Fruit fly (Drosophila melanogaster) whole organism, embryonic: ENCODE results near the gene SIDL.
A peak's percentile ranks its signal among the peaks of the same experiment; 100 is the strongest.

Experiments used
- BEAF-32 ChIP-seq: fragments of 200-800 bp; sonication (Bioruptor generic); optimal IDR thresholded peaks from 3 replicates; lab custom pipeline; 2017; ENCODE audit warnings: missing biosample characterization, missing genetic modification characterization, mild to moderate bottlenecking, moderate library complexity, missing genetic modification reagents
- BtbVII ChIP-seq: fragments of 200-800 bp; sonication (Bioruptor generic); optimal IDR thresholded peaks from 3 replicates; lab custom pipeline; 2017; ENCODE audit warnings: missing biosample characterization, mild to moderate bottlenecking, missing genetic modification characterization
- CG10209 ChIP-seq: fragments of 200-800 bp; sonication (Bioruptor generic); optimal IDR thresholded peaks from 3 replicates; lab custom pipeline; 2017; ENCODE audit warnings: missing biosample characterization, mild to moderate bottlenecking, missing genetic modification characterization, missing genetic modification reagents
- CG10366 ChIP-seq: fragments of 200-800 bp; sonication (Bioruptor generic); IDR thresholded peaks from 2 replicates; pipeline ENCODE4 v1.3.6; 2022; ENCODE audit warnings: missing biosample characterization, missing genetic modification characterization
- CG10565 ChIP-seq: fragments of 200-800 bp; sonication (Bioruptor generic); optimal IDR thresholded peaks from 3 replicates; lab custom pipeline; 2016; ENCODE audit warnings: missing biosample characterization, mild to moderate bottlenecking, missing genetic modification characterization
- CG1233 ChIP-seq: fragments of 200-800 bp; sonication (Bioruptor generic); optimal IDR thresholded peaks from 4 replicates; lab custom pipeline; 2018; ENCODE audit warnings: missing biosample characterization, mild to moderate bottlenecking, missing genetic modification characterization
- CG12391 ChIP-seq: fragments of 200-800 bp; sonication (Bioruptor generic); optimal IDR thresholded peaks from 3 replicates; lab custom pipeline; 2018; ENCODE audit warnings: missing biosample characterization, mild to moderate bottlenecking, missing genetic modification characterization, moderate library complexity
- CG12942 ChIP-seq: fragments of 200-800 bp; sonication (Bioruptor generic); optimal IDR thresholded peaks from 3 replicates; lab custom pipeline; 2016; ENCODE audit warnings: missing biosample characterization, missing genetic modification characterization
- CG17359 ChIP-seq: fragments of 200-800 bp; sonication (Bioruptor generic); optimal IDR thresholded peaks from 3 replicates; lab custom pipeline; 2018; ENCODE audit warnings: missing biosample characterization, mild to moderate bottlenecking, missing genetic modification characterization, moderate library complexity
- CG2202 ChIP-seq: fragments of 200-800 bp; sonication (Bioruptor generic); optimal IDR thresholded peaks from 2 replicates; lab custom pipeline; 2018; ENCODE audit warnings: missing biosample characterization, mild to moderate bottlenecking, missing genetic modification characterization
- CG2678 ChIP-seq: fragments of 200-800 bp; sonication (Bioruptor generic); optimal IDR thresholded peaks from 3 replicates; lab custom pipeline; 2019; ENCODE audit warnings: missing biosample characterization, mild to moderate bottlenecking, missing genetic modification characterization, moderate library complexity
- CG31441 ChIP-seq: fragments of 200-800 bp; sonication (Bioruptor generic); IDR thresholded peaks from 2 replicates; pipeline ENCODE4 v1.3.6; 2022; ENCODE audit warnings: missing biosample characterization, missing genetic modification characterization
- CG32767 ChIP-seq: fragments of 200-800 bp; sonication (Bioruptor generic); IDR thresholded peaks from 2 replicates; pipeline ENCODE4 v1.3.6; 2022; ENCODE audit warnings: missing biosample characterization, missing genetic modification characterization
- CG4328 ChIP-seq: fragments of 200-800 bp; sonication (Bioruptor generic); optimal IDR thresholded peaks from 3 replicates; lab custom pipeline; 2017; ENCODE audit warnings: missing biosample characterization, missing genetic modification reagents, missing genetic modification characterization
- CG4360 ChIP-seq: fragments of 200-800 bp; sonication (Bioruptor generic); IDR thresholded peaks from 2 replicates; pipeline ENCODE4 v1.3.6; 2022; ENCODE audit warnings: missing biosample characterization, missing genetic modification characterization
- CG43689 ChIP-seq: fragments of 200-800 bp; sonication (Bioruptor generic); IDR thresholded peaks from 2 replicates; pipeline ENCODE4 v1.3.6; 2022; ENCODE audit warnings: missing biosample characterization, missing genetic modification characterization
- CG5180 ChIP-seq: fragments of 200-800 bp; sonication (Bioruptor generic); optimal IDR thresholded peaks from 3 replicates; lab custom pipeline; 2017; ENCODE audit warnings: missing biosample characterization, missing genetic modification characterization, mild to moderate bottlenecking, moderate library complexity, missing genetic modification reagents
- CG7786 ChIP-seq: fragments of 200-800 bp; sonication (Bioruptor generic); optimal IDR thresholded peaks from 2 replicates; lab custom pipeline; 2016; ENCODE audit warnings: missing biosample characterization, missing genetic modification characterization
- CG7963 ChIP-seq: fragments of 200-800 bp; sonication (Bioruptor generic); IDR thresholded peaks from 3 replicates; pipeline ENCODE4 v1.3.6; 2022; ENCODE audit warnings: missing biosample characterization, missing genetic modification characterization; ENCODE audit not compliant: partially characterized antibody
- Dad ChIP-seq: fragments of 200-800 bp; sonication (Bioruptor generic); optimal IDR thresholded peaks from 3 replicates; lab custom pipeline; 2016; ENCODE audit warnings: missing biosample characterization, missing genetic modification characterization
- Fer1 ChIP-seq: fragments of 200-800 bp; sonication (Bioruptor generic); optimal IDR thresholded peaks from 2 replicates; lab custom pipeline; 2017; ENCODE audit warnings: missing biosample characterization, mild to moderate bottlenecking, missing genetic modification characterization
- Hmx ChIP-seq: fragments of 200-800 bp; sonication (Bioruptor generic); optimal IDR thresholded peaks from 2 replicates; lab custom pipeline; 2016; ENCODE audit warnings: missing biosample characterization, missing genetic modification characterization
- Hr39 ChIP-seq: fragments of >200 bp; optimal IDR thresholded peaks from 2 replicates; lab custom pipeline; 2017
- Hr78 ChIP-seq, 2 experiments: fragments of 200-800 bp in 1 of 2; fragments of >200 bp in 1 of 2; sonication (Bioruptor generic) in 1 of 2; optimal IDR thresholded peaks; 2 replicates each; lab custom pipeline; 2017 to 2019; ENCODE audit warnings: missing biosample characterization in 2 of 2, missing genetic modification characterization in 2 of 2, mild to moderate bottlenecking in 1 of 2, moderate library complexity in 1 of 2
- Lpt ChIP-seq: fragments of >200 bp; optimal IDR thresholded peaks from 2 replicates; lab custom pipeline; 2018; ENCODE audit warnings: missing biosample characterization, missing genetic modification characterization
- MTF-1 ChIP-seq: fragments of 200-800 bp; sonication (Bioruptor generic); optimal IDR thresholded peaks from 2 replicates; lab custom pipeline; 2018; ENCODE audit warnings: missing biosample characterization, mild to moderate bottlenecking, missing genetic modification characterization, borderline replicate concordance
- Meics ChIP-seq: fragments of 200-800 bp; sonication (Bioruptor generic); optimal IDR thresholded peaks from 2 replicates; lab custom pipeline; 2017; ENCODE audit warnings: missing biosample characterization, mild to moderate bottlenecking, missing genetic modification characterization
- Spps ChIP-seq: fragments of 200-800 bp; sonication (Bioruptor generic); optimal IDR thresholded peaks from 2 replicates; lab custom pipeline; 2018; ENCODE audit warnings: missing biosample characterization, mild to moderate bottlenecking, missing genetic modification characterization
- Sry-δ ChIP-seq: fragments of 200-800 bp; sonication (Bioruptor generic); optimal IDR thresholded peaks from 2 replicates; lab custom pipeline; 2016; ENCODE audit warnings: missing biosample characterization, missing genetic modification characterization
- bsh ChIP-seq, 2 experiments: fragments of 200-800 bp; sonication (Bioruptor generic); optimal IDR thresholded peaks; 2 replicates each; lab custom pipeline; 2017 to 2018; ENCODE audit warnings: mild to moderate bottlenecking in 2 of 2, missing biosample characterization in 2 of 2, missing genetic modification characterization in 2 of 2, moderate library complexity in 1 of 2
- chm ChIP-seq: fragments of 200-800 bp; sonication (Bioruptor generic); IDR thresholded peaks from 2 replicates; pipeline ENCODE4 v1.3.6; 2022; ENCODE audit warnings: missing biosample characterization, missing genetic modification characterization
- ci ChIP-seq: fragments of 200-800 bp; sonication (Bioruptor generic); IDR thresholded peaks from 3 replicates; pipeline ENCODE4 v1.3.6; 2022; ENCODE audit warnings: missing biosample characterization, missing genetic modification characterization
- crol ChIP-seq: fragments of 200-800 bp; sonication (Bioruptor generic); IDR thresholded peaks from 2 replicates; pipeline ENCODE4 v1.3.6; 2022; ENCODE audit warnings: missing biosample characterization, missing genetic modification characterization
- disco-r ChIP-seq: fragments of 200-800 bp; sonication (Bioruptor generic); optimal IDR thresholded peaks from 2 replicates; lab custom pipeline; 2016; ENCODE audit warnings: missing biosample characterization, missing genetic modification characterization
- eve ChIP-seq, 2 experiments: fragments of >200 bp; optimal IDR thresholded peaks; 2 replicates each; lab custom pipeline; 2017; ENCODE audit warnings: missing biosample characterization in 2 of 2, missing genetic modification characterization in 2 of 2
- gem ChIP-seq: fragments of 200-800 bp; sonication (Bioruptor generic); optimal IDR thresholded peaks from 2 replicates; lab custom pipeline; 2019; ENCODE audit warnings: missing biosample characterization, mild to moderate bottlenecking, missing genetic modification characterization, moderate library complexity
- gro ChIP-seq: fragments of 200-800 bp; sonication (Bioruptor generic); optimal IDR thresholded peaks from 2 replicates; lab custom pipeline; 2016; ENCODE audit warnings: missing biosample characterization, missing genetic modification characterization
- kni ChIP-seq: fragments of 200-800 bp; sonication (Bioruptor generic); optimal IDR thresholded peaks from 3 replicates; lab custom pipeline; 2017; ENCODE audit warnings: mild to moderate bottlenecking, missing biosample characterization, missing genetic modification reagents, missing genetic modification characterization
- lmd ChIP-seq: fragments of 200-800 bp; sonication (Bioruptor generic); IDR thresholded peaks from 2 replicates; pipeline ENCODE4 v1.3.6; 2022; ENCODE audit warnings: missing biosample characterization, missing genetic modification characterization
- repo ChIP-seq: fragments of 200-800 bp; sonication (Bioruptor generic); optimal IDR thresholded peaks from 2 replicates; lab custom pipeline; 2016; ENCODE audit warnings: missing biosample characterization, missing genetic modification characterization
- rib ChIP-seq: fragments of 200-800 bp; sonication (Bioruptor generic); IDR thresholded peaks from 2 replicates; pipeline ENCODE4 v1.3.6; 2022; ENCODE audit warnings: missing biosample characterization, missing genetic modification characterization
- row ChIP-seq: fragments of 200-800 bp; sonication (Bioruptor generic); IDR thresholded peaks from 3 replicates; pipeline ENCODE4 v1.3.6; 2022; ENCODE audit warnings: missing biosample characterization, missing genetic modification characterization
- sisA ChIP-seq: fragments of 200-800 bp; sonication (Bioruptor generic); IDR thresholded peaks from 2 replicates; pipeline ENCODE4 v1.3.6; 2022; ENCODE audit warnings: missing biosample characterization, missing genetic modification characterization
- so ChIP-seq: fragments of 200-800 bp; sonication (Bioruptor generic); IDR thresholded peaks from 3 replicates; pipeline ENCODE4 v1.3.6; 2022; ENCODE audit warnings: missing biosample characterization, missing genetic modification characterization
- sqz ChIP-seq: fragments of 200-800 bp; sonication (Bioruptor generic); optimal IDR thresholded peaks from 3 replicates; lab custom pipeline; 2018; ENCODE audit warnings: missing biosample characterization, mild to moderate bottlenecking, missing genetic modification characterization
- ssp ChIP-seq: fragments of 200-800 bp; sonication (Bioruptor generic); IDR thresholded peaks from 2 replicates; pipeline ENCODE4 v1.3.6; 2022; ENCODE audit warnings: missing biosample characterization, missing genetic modification characterization
- stwl ChIP-seq: fragments of 200-800 bp; sonication (Bioruptor generic); optimal IDR thresholded peaks from 3 replicates; lab custom pipeline; 2018; ENCODE audit warnings: missing biosample characterization, mild to moderate bottlenecking, missing genetic modification characterization, moderate library complexity
- trem ChIP-seq: fragments of 200-800 bp; optimal IDR thresholded peaks from 3 replicates; lab custom pipeline; 2019; ENCODE audit warnings: missing biosample characterization, mild to moderate bottlenecking, missing genetic modification characterization, moderate library complexity
- tup ChIP-seq: fragments of 200-800 bp; sonication (Bioruptor generic); optimal IDR thresholded peaks from 2 replicates; lab custom pipeline; 2016; ENCODE audit warnings: missing biosample characterization, mild to moderate bottlenecking, missing genetic modification characterization, moderate library complexity
- unc-4 ChIP-seq: fragments of 200-800 bp; sonication (Bioruptor generic); IDR thresholded peaks from 2 replicates; pipeline ENCODE4 v1.3.6; 2022; ENCODE audit warnings: missing biosample characterization, missing genetic modification characterization; ENCODE audit not compliant: partially characterized antibody
- vnd ChIP-seq: fragments of 200-800 bp; sonication (Bioruptor generic); IDR thresholded peaks from 3 replicates; pipeline ENCODE4 v1.3.6; 2022; ENCODE audit warnings: missing biosample characterization, missing genetic modification characterization; ENCODE audit not compliant: partially characterized antibody

Gene SIDL

dm6 chr3R:15206273-15206672, 12.4 kb downstream of the SIDL start, which contains the start of gene Spn88Ea (continued):
- TF ChIP-seq Hr78 (GFP tag; optimal IDR thresholded peaks at IDR 0.05; lab: Kevin White, UChicago): no peak
- TF ChIP-seq Fer1 (GFP tag; lab: Kevin White, UChicago): no peak
- TF ChIP-seq CG10209 (GFP tag; lab: Kevin White, UChicago): no peak
- TF ChIP-seq crol (GFP tag; lab: Robert Waterston, UW): no peak
- peak; percentile 28 for TF ChIP-seq Sry-δ (GFP tag; lab: Kevin White, UChicago)
- TF ChIP-seq lmd: no peak
- TF ChIP-seq trem (tag; lab: Kevin White, UChicago): no peak
- no peak for TF ChIP-seq repo (GFP tag; lab: Kevin White, UChicago)
- TF ChIP-seq row: peak; percentile 57
- TF ChIP-seq kni (GFP tag; lab: Kevin White, UChicago): no peak
- TF ChIP-seq BtbVII (GFP tag; lab: Kevin White, UChicago): no peak
- TF ChIP-seq CG2202 (tag; lab: Kevin White, UChicago): no peak
- no peak for TF ChIP-seq eve (GFP tag; optimal IDR thresholded peaks at IDR 0.05; lab: Kevin White, UChicago)
- no peak for TF ChIP-seq Spps (tag; lab: Kevin White, UChicago)
- TF ChIP-seq chm (GFP tag; lab: Robert Waterston, UW): peak; percentile 39; the same call in 1 of the 2 replicates
- TF ChIP-seq Hmx (GFP tag; lab: Kevin White, UChicago): no peak
- TF ChIP-seq tup (GFP tag; lab: Kevin White, UChicago): no peak
- TF ChIP-seq CG10565: no peak
- no peak for TF ChIP-seq disco-r (GFP tag; lab: Kevin White, UChicago)
- no peak for TF ChIP-seq MTF-1 (GFP tag; lab: Kevin White, UChicago)
- TF ChIP-seq CG5180 (GFP tag; lab: Kevin White, UChicago): no peak
- peak; percentile 30 for TF ChIP-seq stwl
- no peak for TF ChIP-seq vnd (GFP tag; lab: Robert Waterston, UW)
- TF ChIP-seq Lpt (GFP tag; lab: Kevin White, UChicago): no peak
- no peak for TF ChIP-seq CG12942 (GFP tag; lab: Kevin White, UChicago)
- TF ChIP-seq CG10366: no peak
- no peak for TF ChIP-seq CG1233
- peak; percentile 38; the same call in 1 of the 3 replicates for TF ChIP-seq ci
- TF ChIP-seq sisA (GFP tag; lab: Robert Waterston, UW): no peak
- no peak for TF ChIP-seq CG12391 (tag; lab: Kevin White, UChicago)
- peak; percentile 16 for TF ChIP-seq CG17359 (tag; lab: Kevin White, UChicago)
- TF ChIP-seq CG31441: peak; percentile 99
- TF ChIP-seq CG32767 (GFP tag; lab: Robert Waterston, UW): no peak
- no peak for TF ChIP-seq Meics (GFP tag; lab: Kevin White, UChicago)
- no peak for TF ChIP-seq Dad (GFP tag; lab: Kevin White, UChicago)
- no peak for TF ChIP-seq CG4328 (GFP tag; lab: Kevin White, UChicago)
- TF ChIP-seq sqz: no peak
- peak; percentile 22 for TF ChIP-seq gro (GFP tag; lab: Kevin White, UChicago)
- no peak for TF ChIP-seq CG4360 (GFP tag; lab: Robert Waterston, UW)
- no peak for TF ChIP-seq Hr39 (lab: Kevin White, UChicago)
- peak; percentile 40 for TF ChIP-seq BEAF-32 (GFP tag; lab: Kevin White, UChicago)
- no peak for TF ChIP-seq gem (tag; lab: Kevin White, UChicago)
- TF ChIP-seq unc-4 (GFP tag; lab: Robert Waterston, UW): peak; percentile 39; the same call in 1 of the 2 replicates
- peak; percentile 33; the same call in 1 of the 2 replicates for TF ChIP-seq ssp (GFP tag; lab: Robert Waterston, UW)
- TF ChIP-seq CG2678 (tag; lab: Kevin White, UChicago): no peak
- TF ChIP-seq CG7786: no peak
- TF ChIP-seq rib: no peak
- TF ChIP-seq bsh (GFP tag; optimal IDR thresholded peaks at IDR 0.05; lab: Kevin White, UChicago): no peak
- no peak for TF ChIP-seq so
- TF ChIP-seq CG43689 (GFP tag; lab: Robert Waterston, UW): no peak
- 0 out of 3 replicates have a peak, but pooled peaks have one; percentile 47 for TF ChIP-seq CG7963 (GFP tag; lab: Robert Waterston, UW)
